Worm (Caenorhabditis elegans) whole organism, mixed stage, embryonic: ENCODE measurements around the gene gars-1.
A peak's percentile ranks its signal among the peaks of the same experiment; 100 is the strongest.

Experiments
- M03D4.4 ChIP-seq: sonication (generic microtip); optimal IDR thresholded peaks from 2 replicates; lab custom pipeline; 2017; ENCODE audit warnings: mild to moderate bottlenecking, missing genetic modification characterization, missing compliant biosample characterization
- bed-3 ChIP-seq: fragments of 200-800 bp; sonication (Bioruptor generic); optimal IDR thresholded peaks from 3 replicates; lab custom pipeline; 2018; ENCODE audit warnings: mild to moderate bottlenecking, missing genetic modification characterization, moderate library complexity, missing compliant biosample characterization
- ceh-39 ChIP-seq: fragments of 150-350 bp; optimal IDR thresholded peaks from 2 replicates; lab custom pipeline; 2014; ENCODE audit warnings: missing biosample characterization, missing genetic modification characterization
- ceh-43 ChIP-seq: fragments of 200-800 bp; sonication (Bioruptor generic); optimal IDR thresholded peaks from 2 replicates; lab custom pipeline; 2018; ENCODE audit warnings: mild to moderate bottlenecking, missing genetic modification characterization, moderate library complexity, missing compliant biosample characterization
- ceh-83 ChIP-seq: fragments of 200-800 bp; sonication (Bioruptor generic); optimal IDR thresholded peaks from 2 replicates; lab custom pipeline; 2018; ENCODE audit warnings: mild to moderate bottlenecking, missing genetic modification characterization, missing compliant biosample characterization
- ces-1 ChIP-seq: fragments of 150-350 bp; optimal IDR thresholded peaks from 2 replicates; lab custom pipeline; 2014; ENCODE audit warnings: missing biosample characterization, missing genetic modification reagents, missing genetic modification characterization
- drap-1 ChIP-seq: fragments of 200-800 bp; sonication (Bioruptor generic); optimal IDR thresholded peaks from 3 replicates; lab custom pipeline; 2018; ENCODE audit warnings: mild to moderate bottlenecking, missing genetic modification characterization, missing compliant biosample characterization
- elt-3 ChIP-seq: fragments of 150-350 bp; optimal IDR thresholded peaks from 2 replicates; lab custom pipeline; 2014; ENCODE audit warnings: missing biosample characterization, missing genetic modification characterization
- ham-2 ChIP-seq: fragments of 200-800 bp; sonication (Bioruptor generic); optimal IDR thresholded peaks from 2 replicates; lab custom pipeline; 2018; ENCODE audit warnings: mild to moderate bottlenecking, missing genetic modification characterization, missing compliant biosample characterization
- hlh-1 ChIP-seq: fragments of 150-350 bp; optimal IDR thresholded peaks from 2 replicates; lab custom pipeline; 2014; ENCODE audit warnings: missing biosample characterization, missing genetic modification reagents, missing genetic modification characterization
- lin-13 ChIP-seq: fragments of 150-350 bp; optimal IDR thresholded peaks from 2 replicates; lab custom pipeline; 2014; ENCODE audit warnings: missing biosample characterization, missing genetic modification characterization
- lin-32 ChIP-seq: fragments of 200-800 bp; sonication (Bioruptor generic); optimal IDR thresholded peaks from 2 replicates; lab custom pipeline; 2018; ENCODE audit warnings: mild to moderate bottlenecking, missing genetic modification characterization, missing compliant biosample characterization
- lsy-2 ChIP-seq: fragments of 150-350 bp; optimal IDR thresholded peaks from 2 replicates; lab custom pipeline; 2014; ENCODE audit warnings: missing biosample characterization, missing genetic modification characterization
- mab-5 ChIP-seq: fragments of 150-350 bp; optimal IDR thresholded peaks from 2 replicates; lab custom pipeline; 2014; ENCODE audit warnings: missing biosample characterization, missing genetic modification characterization
- mls-2 ChIP-seq: sonication (generic microtip); optimal IDR thresholded peaks from 2 replicates; lab custom pipeline; 2016; ENCODE audit warnings: mild to moderate bottlenecking, missing genetic modification characterization, moderate library complexity, missing compliant biosample characterization
- nhr-12 ChIP-seq: fragments of 150-350 bp; optimal IDR thresholded peaks from 2 replicates; lab custom pipeline; 2014; ENCODE audit warnings: missing biosample characterization, missing genetic modification characterization
- nhr-2 ChIP-seq: fragments of 150-350 bp; optimal IDR thresholded peaks from 2 replicates; lab custom pipeline; 2014; ENCODE audit warnings: missing biosample characterization, missing genetic modification characterization
- nhr-237 ChIP-seq: fragments of 150-350 bp; optimal IDR thresholded peaks from 2 replicates; lab custom pipeline; 2014; ENCODE audit warnings: missing biosample characterization, missing genetic modification characterization
- nhr-76 ChIP-seq: sonication (generic microtip); optimal IDR thresholded peaks from 2 replicates; lab custom pipeline; 2017; ENCODE audit warnings: missing biosample characterization, missing genetic modification characterization
- pha-4 ChIP-seq: fragments of 150-350 bp; optimal IDR thresholded peaks from 2 replicates; lab custom pipeline; 2018; ENCODE audit warnings: missing biosample characterization, missing genetic modification reagents, missing genetic modification characterization
- sem-2 ChIP-seq: fragments of 200-800 bp; sonication (Bioruptor generic); optimal IDR thresholded peaks from 2 replicates; lab custom pipeline; 2018; ENCODE audit warnings: mild to moderate bottlenecking, missing genetic modification characterization, missing compliant biosample characterization
- snpc-4 ChIP-seq: fragments of 150-350 bp; optimal IDR thresholded peaks from 2 replicates; lab custom pipeline; 2014; ENCODE audit warnings: missing biosample characterization, missing genetic modification characterization
- sptf-1 ChIP-seq: sonication (generic microtip); optimal IDR thresholded peaks from 2 replicates; lab custom pipeline; 2017; ENCODE audit warnings: mild to moderate bottlenecking, missing genetic modification characterization, moderate library complexity, missing compliant biosample characterization
- tbx-8 ChIP-seq: fragments of 200-800 bp; sonication (Bioruptor generic); optimal IDR thresholded peaks from 2 replicates; lab custom pipeline; 2018; ENCODE audit warnings: mild to moderate bottlenecking, missing genetic modification characterization, moderate library complexity, missing compliant biosample characterization
- unc-120 ChIP-seq: sonication (generic microtip); optimal IDR thresholded peaks from 2 replicates; lab custom pipeline; 2017; ENCODE audit warnings: missing genetic modification characterization, missing compliant biosample characterization; ENCODE audit not compliant: poor library complexity, severe bottlenecking
- unc-39 ChIP-seq: fragments of 150-350 bp; optimal IDR thresholded peaks from 2 replicates; lab custom pipeline; 2014; ENCODE audit warnings: missing biosample characterization, missing genetic modification characterization
- unc-62 ChIP-seq: fragments of 150-350 bp; optimal IDR thresholded peaks from 2 replicates; lab custom pipeline; 2014; ENCODE audit warnings: missing biosample characterization, missing genetic modification reagents, missing genetic modification characterization
- zip-8 ChIP-seq: fragments of 150-350 bp; optimal IDR thresholded peaks from 2 replicates; lab custom pipeline; 2014; ENCODE audit warnings: missing biosample characterization, missing genetic modification characterization
- ztf-11 ChIP-seq: fragments of 150-350 bp; optimal IDR thresholded peaks from 2 replicates; lab custom pipeline; 2014; ENCODE audit warnings: missing biosample characterization, missing genetic modification characterization

Gene gars-1

ce11 chrIII:5155393-5155792 is 8.0 kb downstream of the gars-1 start:
- TF ChIP-seq elt-3 (tag; lab: Kevin White, UChicago): no peak
- no peak for TF ChIP-seq pha-4
- TF ChIP-seq lin-32 (GFP tag; lab: Kevin White, UChicago): no peak
- no peak for TF ChIP-seq ceh-83
- TF ChIP-seq unc-62 (GFP tag; lab: Kevin White, UChicago): no peak

- TF ChIP-seq lsy-2 (peak; percentile 49), sptf-1 (peak; percentile 44), ces-1 (no peak), unc-120 (tag; lab: Kevin White, UChicago) (no peak), snpc-4 (tag; lab: Kevin White, UChicago) (no peak), pha-4 (no peak), tbx-8 (GFP tag; lab: Kevin White, UChicago) (no peak)
Measured at ce11 chrIII:5153137-5153536, 10.3 kb downstream of the gars-1 start, which contains the start of the genes rbm-42 and grwd-1. rbm-42 (minus strand) TSS chrIII:5153229. grwd-1 (plus strand) TSS chrIII:5153464.

- TF ChIP-seq nhr-2 (tag; lab: Kevin White, UChicago) (peak; percentile 89), unc-62 (GFP tag; lab: Kevin White, UChicago) (peak; percentile 15), zip-8 (peak; percentile 71), unc-39 (tag; lab: Kevin White, UChicago) (no peak), lsy-2 (no peak), sem-2 (GFP tag; lab: Kevin White, UChicago) (no peak)
Measured at ce11 chrIII:5150980-5151379, 12.4 kb downstream of the gars-1 start.

- TF ChIP-seq snpc-4 (tag; lab: Kevin White, UChicago) (no peak), zip-8 (peak; percentile 85), pha-4 (no peak), unc-120 (tag; lab: Kevin White, UChicago) (no peak), ceh-43 (GFP tag; lab: Kevin White, UChicago) (no peak), ceh-39 (tag; lab: Kevin White, UChicago) (no peak), elt-3 (tag; lab: Kevin White, UChicago) (no peak), M03D4.4 (no peak), hlh-1 (no peak), nhr-237 (no peak), sem-2 (GFP tag; lab: Kevin White, UChicago) (no peak), bed-3 (no peak), lin-32 (GFP tag; lab: Kevin White, UChicago) (no peak), nhr-2 (tag; lab: Kevin White, UChicago) (peak; percentile 83), mab-5 (tag; lab: Kevin White, UChicago) (no peak), ztf-11 (no peak), lsy-2 (peak; percentile 28)
Measured at ce11 chrIII:5150012-5150411, 13.4 kb downstream of the gars-1 start.

- TF ChIP-seq ham-2 (GFP tag; lab: Kevin White, UChicago) (no peak), unc-120 (tag; lab: Kevin White, UChicago) (no peak), drap-1 (GFP tag; lab: Kevin White, UChicago) (no peak), M03D4.4 (no peak), tbx-8 (GFP tag; lab: Kevin White, UChicago) (no peak), unc-39 (tag; lab: Kevin White, UChicago) (no peak), lin-32 (GFP tag; lab: Kevin White, UChicago) (no peak), ceh-83 (no peak), nhr-76 (no peak), lsy-2 (no peak), mab-5 (tag; lab: Kevin White, UChicago) (no peak), nhr-12 (tag; lab: Kevin White, UChicago) (no peak), lin-13 (tag; lab: Kevin White, UChicago) (no peak), nhr-237 (no peak), mls-2 (tag; lab: Kevin White, UChicago) (no peak)
Measured at ce11 chrIII:5149478-5149877, 13.9 kb downstream of the gars-1 start, which contains the start of gene Y54H5A.2. Y54H5A.2 (minus strand) TSS chrIII:5149578.

ce11 chrIII:5147445-5147844 is 16.0 kb downstream of the gars-1 start:
- TF ChIP-seq unc-39 (tag; lab: Kevin White, UChicago) (no peak), mab-5 (tag; lab: Kevin White, UChicago) (no peak), nhr-237 (no peak), snpc-4 (tag; lab: Kevin White, UChicago) (no peak), hlh-1 (no peak)
